Comparison of ENCODE assay signal across 1 fruit fly cellular context in the genomic region with DNA sequence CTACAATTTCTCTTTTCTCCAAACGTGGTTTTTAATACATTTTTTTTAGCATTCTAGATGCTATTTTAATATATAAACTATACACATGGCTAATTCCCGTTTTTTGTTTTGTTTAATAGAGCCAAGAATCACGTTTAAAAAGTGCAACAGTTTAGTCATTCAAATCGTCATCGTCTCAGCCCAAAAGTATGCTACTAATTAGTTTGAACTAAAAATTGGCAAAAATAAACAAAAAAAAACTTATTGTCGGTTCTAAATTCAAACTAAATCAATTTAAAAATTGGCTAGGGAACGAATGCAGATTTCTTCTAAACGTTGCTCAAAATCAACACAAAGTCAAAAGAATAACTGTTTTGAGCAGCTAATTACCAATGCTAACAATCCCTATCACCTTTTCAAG.
TF ChIP-seq lines count a peak whose summit lies in the region.

No protein-coding gene starts in this region.

TF ChIP-seq in whole organism, prepupa, 60 proteins besides CTCF, POLR2A, EP300 and RAD21 (continued from another document):
- no peak for TF ChIP-seq Eip93F (GFP tag; optimal IDR thresholded peaks at IDR 0.05; lab: Kevin White, UChicago)
- no peak for TF ChIP-seq fd85E (GFP tag; optimal IDR thresholded peaks at IDR 0.05; lab: Kevin White, UChicago)
